Fruit fly (Drosophila melanogaster): Measurements from ENCODE around the gene CG15258.

DNA sequence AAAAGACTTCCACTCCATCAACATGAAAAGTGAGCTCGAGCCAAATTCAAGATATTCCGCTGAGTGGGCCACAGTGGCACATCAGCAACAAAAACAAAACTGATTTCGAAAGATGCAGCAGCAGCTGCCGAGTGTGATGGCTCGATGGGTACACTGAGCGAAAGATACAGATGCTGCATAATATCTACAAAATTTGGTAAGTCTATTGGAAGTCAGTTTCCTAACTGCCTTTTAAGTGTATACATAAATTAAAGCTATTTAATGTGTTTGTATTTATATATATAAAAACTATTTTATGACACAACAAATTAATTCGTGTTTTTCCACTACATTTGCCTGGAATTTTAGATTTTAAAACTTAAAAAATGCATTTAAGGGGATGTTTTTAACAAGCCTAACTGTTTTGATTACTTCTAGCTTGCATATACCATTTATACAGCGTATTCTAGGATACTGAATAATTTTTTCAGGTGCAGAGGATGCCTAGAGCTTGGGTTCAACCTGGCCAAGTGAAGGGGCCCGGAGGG is 18.0 kb downstream of the CG15258 start:
- no peak for TF ChIP-seq psq (optimal IDR thresholded peaks at IDR 0.05)
- TF ChIP-seq h (optimal IDR thresholded peaks at IDR 0.05) = no peak
- no peak for TF ChIP-seq ttk (optimal IDR thresholded peaks at IDR 0.05)

Measured in Kc167 (cell line).